Fruit fly (Drosophila melanogaster) whole organism, embryonic: ENCODE results near the gene Myo95E.

Experiments
- Aef1 ChIP-seq: fragments of 200-800 bp; sonication (Bioruptor generic); IDR thresholded peaks from 3 replicates; pipeline ENCODE4 v1.3.6; 2022; ENCODE audit warnings: missing biosample characterization, missing genetic modification characterization
- Atf6 ChIP-seq: fragments of 200-800 bp; sonication (Bioruptor generic); IDR thresholded peaks from 2 replicates; pipeline ENCODE4 v1.3.6; 2022; ENCODE audit warnings: missing biosample characterization, missing genetic modification characterization
- B-H1 ChIP-seq: fragments of 200-800 bp; sonication (Bioruptor generic); IDR thresholded peaks from 3 replicates; pipeline ENCODE4 v1.3.6; 2022; ENCODE audit warnings: missing biosample characterization, missing genetic modification characterization
- CG12155 ChIP-seq: fragments of 200-800 bp; sonication (Bioruptor generic); optimal IDR thresholded peaks from 3 replicates; lab custom pipeline; 2016; ENCODE audit warnings: missing biosample characterization, missing genetic modification characterization
- CG13775 ChIP-seq: fragments of 200-800 bp; sonication (Bioruptor generic); optimal IDR thresholded peaks from 3 replicates; lab custom pipeline; 2017; ENCODE audit warnings: missing biosample characterization, mild to moderate bottlenecking, missing genetic modification characterization
- CG14667 ChIP-seq: fragments of 200-800 bp; sonication (Bioruptor generic); IDR thresholded peaks from 2 replicates; pipeline ENCODE4 v1.3.6; 2022; ENCODE audit warnings: missing biosample characterization, missing genetic modification characterization
- CG14710 ChIP-seq: fragments of 200-800 bp; sonication (Bioruptor generic); optimal IDR thresholded peaks from 3 replicates; lab custom pipeline; 2019; ENCODE audit warnings: missing biosample characterization, mild to moderate bottlenecking, missing genetic modification characterization, moderate library complexity
- CG15011 ChIP-seq: fragments of 200-800 bp; sonication (Bioruptor generic); optimal IDR thresholded peaks from 3 replicates; lab custom pipeline; 2018; ENCODE audit warnings: missing biosample characterization, mild to moderate bottlenecking, missing genetic modification characterization
- CG15073 ChIP-seq: fragments of 200-800 bp; sonication (Bioruptor generic); optimal IDR thresholded peaks from 2 replicates; lab custom pipeline; 2016; ENCODE audit warnings: missing biosample characterization, missing genetic modification characterization
- CG1529 ChIP-seq: fragments of 200-800 bp; sonication (Bioruptor generic); optimal IDR thresholded peaks from 3 replicates; lab custom pipeline; 2018; ENCODE audit warnings: missing biosample characterization, missing genetic modification characterization
- CG16815 ChIP-seq: fragments of 200-800 bp; sonication (Bioruptor generic); optimal IDR thresholded peaks from 3 replicates; lab custom pipeline; 2017; ENCODE audit warnings: missing biosample characterization, mild to moderate bottlenecking, missing genetic modification characterization
- CG32532 ChIP-seq: fragments of 200-800 bp; sonication (Bioruptor generic); IDR thresholded peaks from 2 replicates; pipeline ENCODE4 v1.3.6; 2022; ENCODE audit warnings: missing biosample characterization, missing genetic modification characterization
- CG3847 ChIP-seq: fragments of 200-800 bp; sonication (Bioruptor generic); IDR thresholded peaks from 2 replicates; pipeline ENCODE4 v1.3.6; 2022; ENCODE audit warnings: missing biosample characterization, missing genetic modification characterization
- CG6254 ChIP-seq: fragments of 200-800 bp; sonication (Bioruptor generic); optimal IDR thresholded peaks from 3 replicates; lab custom pipeline; 2017; ENCODE audit warnings: mild to moderate bottlenecking, missing biosample characterization, missing genetic modification reagents, missing genetic modification characterization
- CG6765 ChIP-seq: fragments of 200-800 bp; sonication (Bioruptor generic); optimal IDR thresholded peaks from 3 replicates; lab custom pipeline; 2017; ENCODE audit warnings: missing biosample characterization, mild to moderate bottlenecking, missing genetic modification characterization
- CG6791 ChIP-seq: fragments of 200-800 bp; sonication (Bioruptor generic); IDR thresholded peaks from 3 replicates; pipeline ENCODE4 v1.3.6; 2022; ENCODE audit warnings: missing biosample characterization, missing genetic modification characterization; ENCODE audit not compliant: partially characterized antibody
- CG7271 ChIP-seq: fragments of 200-800 bp; sonication (Bioruptor generic); optimal IDR thresholded peaks from 2 replicates; lab custom pipeline; 2018; ENCODE audit warnings: missing biosample characterization, mild to moderate bottlenecking, missing genetic modification characterization, moderate library complexity
- CG7372 ChIP-seq: fragments of 200-800 bp; sonication (Bioruptor generic); IDR thresholded peaks from 2 replicates; pipeline ENCODE4 v1.3.6; 2022; ENCODE audit warnings: missing biosample characterization, missing genetic modification characterization
- CG7839 ChIP-seq: fragments of 200-800 bp; sonication (Bioruptor generic); optimal IDR thresholded peaks from 3 replicates; lab custom pipeline; 2018; ENCODE audit warnings: missing biosample characterization, mild to moderate bottlenecking, missing genetic modification characterization, moderate library complexity
- CG8924 ChIP-seq: fragments of 200-800 bp; optimal IDR thresholded peaks from 3 replicates; lab custom pipeline; 2019; ENCODE audit warnings: missing biosample characterization, mild to moderate bottlenecking, missing genetic modification characterization, moderate library complexity
- Drgx ChIP-seq: fragments of 200-800 bp; sonication (Bioruptor generic); IDR thresholded peaks from 2 replicates; pipeline ENCODE4 v1.3.6; 2022; ENCODE audit warnings: missing biosample characterization, missing genetic modification characterization
- GATAe ChIP-seq: fragments of 200-800 bp; sonication (Bioruptor generic); conservative IDR thresholded peaks from 2 replicates; pipeline ENCODE4 v1.3.6; 2022; ENCODE audit warnings: missing biosample characterization, missing genetic modification characterization
- Hand ChIP-seq: fragments of 200-800 bp; sonication (Bioruptor generic); optimal IDR thresholded peaks from 2 replicates; lab custom pipeline; 2017; ENCODE audit warnings: mild to moderate bottlenecking, missing biosample characterization, missing genetic modification reagents, missing genetic modification characterization
- Hr51 ChIP-seq, 2 experiments: fragments of 200-800 bp; sonication (Bioruptor generic); optimal IDR thresholded peaks; 2 replicates in 1 of 2; 3 replicates in 1 of 2; lab custom pipeline; 2016 to 2018; ENCODE audit warnings: missing biosample characterization in 2 of 2, missing genetic modification characterization in 2 of 2, mild to moderate bottlenecking in 1 of 2, moderate library complexity in 1 of 2
- Lpt ChIP-seq: fragments of >200 bp; optimal IDR thresholded peaks from 2 replicates; lab custom pipeline; 2018; ENCODE audit warnings: missing biosample characterization, missing genetic modification characterization
- Meics ChIP-seq: fragments of 200-800 bp; sonication (Bioruptor generic); optimal IDR thresholded peaks from 2 replicates; lab custom pipeline; 2017; ENCODE audit warnings: missing biosample characterization, mild to moderate bottlenecking, missing genetic modification characterization
- Nf-YC ChIP-seq: fragments of 200-800 bp; optimal IDR thresholded peaks from 3 replicates; lab custom pipeline; 2019; ENCODE audit warnings: missing biosample characterization, mild to moderate bottlenecking, missing genetic modification characterization, moderate library complexity
- Stat92E ChIP-seq, 3 experiments: fragments of >200 bp in 2 of 3; fragments of 200-800 bp in 1 of 3; sonication (Bioruptor generic) in 1 of 3; optimal IDR thresholded peaks; 2 replicates each; lab custom pipeline; 2017 to 2019; ENCODE audit warnings: missing biosample characterization in 3 of 3, missing genetic modification characterization in 3 of 3, mild to moderate bottlenecking in 1 of 3, moderate library complexity in 1 of 3
- Usf ChIP-seq: fragments of 200-800 bp; sonication (Bioruptor generic); optimal IDR thresholded peaks from 2 replicates; lab custom pipeline; 2017; ENCODE audit warnings: missing genotype, missing biosample characterization, missing genetic modification characterization
- Vsx1 ChIP-seq: fragments of 200-800 bp; sonication (Bioruptor generic); optimal IDR thresholded peaks from 2 replicates; lab custom pipeline; 2017; ENCODE audit warnings: missing biosample characterization, mild to moderate bottlenecking, missing genetic modification characterization, missing genetic modification reagents
- ac ChIP-seq: fragments of 200-800 bp; sonication (Bioruptor generic); optimal IDR thresholded peaks from 3 replicates; lab custom pipeline; 2017; ENCODE audit warnings: missing biosample characterization, mild to moderate bottlenecking, missing genetic modification characterization
- ap ChIP-seq: fragments of 200-800 bp; sonication (Bioruptor generic); IDR thresholded peaks from 2 replicates; pipeline ENCODE4 v1.3.6; 2022; ENCODE audit warnings: missing biosample characterization, missing genetic modification characterization
- az2 ChIP-seq: fragments of 200-800 bp; sonication (Bioruptor generic); optimal IDR thresholded peaks from 3 replicates; lab custom pipeline; 2016; ENCODE audit warnings: missing biosample characterization, missing genetic modification characterization
- bowl ChIP-seq: fragments of 200-800 bp; sonication (Bioruptor generic); IDR thresholded peaks from 2 replicates; pipeline ENCODE4 v1.3.6; 2022; ENCODE audit warnings: missing biosample characterization, missing genetic modification characterization
- cad ChIP-seq: fragments of >200 bp; optimal IDR thresholded peaks from 2 replicates; lab custom pipeline; 2017; ENCODE audit warnings: missing biosample characterization, missing genetic modification characterization
- caup ChIP-seq: fragments of 200-800 bp; sonication (Bioruptor generic); optimal IDR thresholded peaks from 3 replicates; lab custom pipeline; 2017; ENCODE audit warnings: missing biosample characterization, mild to moderate bottlenecking, missing genetic modification characterization, moderate library complexity; ENCODE audit not compliant: severe bottlenecking
- ci ChIP-seq: fragments of 200-800 bp; sonication (Bioruptor generic); IDR thresholded peaks from 3 replicates; pipeline ENCODE4 v1.3.6; 2022; ENCODE audit warnings: missing biosample characterization, missing genetic modification characterization
- danr ChIP-seq: fragments of 200-800 bp; sonication (Bioruptor generic); IDR thresholded peaks from 2 replicates; pipeline ENCODE4 v1.3.6; 2022; ENCODE audit warnings: missing biosample characterization, missing genetic modification characterization
- dmrt99B ChIP-seq: fragments of 200-800 bp; sonication (Bioruptor generic); optimal IDR thresholded peaks from 2 replicates; lab custom pipeline; 2018; ENCODE audit warnings: missing biosample characterization, mild to moderate bottlenecking, missing genetic modification characterization, moderate library complexity
- eyg ChIP-seq: fragments of 200-800 bp; sonication (Bioruptor generic); optimal IDR thresholded peaks from 3 replicates; lab custom pipeline; 2016; ENCODE audit warnings: missing biosample characterization, missing genetic modification characterization
- fru ChIP-seq: fragments of >200 bp; optimal IDR thresholded peaks from 2 replicates; lab custom pipeline; 2017
- gfzf ChIP-seq: fragments of 200-800 bp; sonication (Bioruptor generic); optimal IDR thresholded peaks from 2 replicates; lab custom pipeline; 2016; ENCODE audit warnings: missing biosample characterization, mild to moderate bottlenecking, missing genetic modification characterization, moderate library complexity
- grau ChIP-seq: fragments of 200-800 bp; optimal IDR thresholded peaks from 3 replicates; lab custom pipeline; 2019; ENCODE audit warnings: missing biosample characterization, mild to moderate bottlenecking, missing genetic modification characterization, moderate library complexity
- gsb-n ChIP-seq: fragments of 200-800 bp; sonication (Bioruptor generic); optimal IDR thresholded peaks from 3 replicates; lab custom pipeline; 2018; ENCODE audit warnings: missing biosample characterization, mild to moderate bottlenecking, missing genetic modification characterization
- gt ChIP-seq: fragments of 200-800 bp; sonication (Bioruptor generic); IDR thresholded peaks from 2 replicates; pipeline ENCODE4 v1.3.6; 2022; ENCODE audit warnings: missing biosample characterization, missing genetic modification characterization
- luna ChIP-seq: fragments of 200-800 bp; sonication (Bioruptor generic); optimal IDR thresholded peaks from 2 replicates; lab custom pipeline; 2016; ENCODE audit warnings: missing biosample characterization, missing genetic modification characterization
- nau ChIP-seq: fragments of 200-800 bp; sonication (Bioruptor generic); optimal IDR thresholded peaks from 3 replicates; lab custom pipeline; 2017; ENCODE audit warnings: missing biosample characterization, mild to moderate bottlenecking, missing genetic modification characterization, missing genetic modification reagents
- odd ChIP-seq: fragments of 200-800 bp; sonication (Bioruptor generic); optimal IDR thresholded peaks from 2 replicates; lab custom pipeline; 2017; ENCODE audit warnings: missing biosample characterization, mild to moderate bottlenecking, missing genetic modification characterization
- pzg ChIP-seq: fragments of 200-800 bp; sonication (Bioruptor generic); optimal IDR thresholded peaks from 3 replicates; lab custom pipeline; 2018; ENCODE audit warnings: missing biosample characterization, mild to moderate bottlenecking, missing genetic modification characterization, moderate library complexity
- ro ChIP-seq: fragments of 200-800 bp; sonication (Bioruptor generic); IDR thresholded peaks from 2 replicates; pipeline ENCODE4 v1.3.6; 2022; ENCODE audit warnings: missing biosample characterization, missing genetic modification characterization
- slbo ChIP-seq: fragments of 200-800 bp; sonication (Bioruptor generic); IDR thresholded peaks from 2 replicates; pipeline ENCODE4 v1.3.6; 2022; ENCODE audit warnings: missing biosample characterization, missing genetic modification characterization
- tll ChIP-seq, 2 experiments: fragments of 200-800 bp in 1 of 2; fragments of >200 bp in 1 of 2; sonication (Bioruptor generic) in 1 of 2; optimal IDR thresholded peaks; 2 replicates each; lab custom pipeline; 2017 to 2019; ENCODE audit warnings: missing biosample characterization in 2 of 2, missing genetic modification characterization in 2 of 2, mild to moderate bottlenecking in 1 of 2, moderate library complexity in 1 of 2

Myo95E gene

DNA sequence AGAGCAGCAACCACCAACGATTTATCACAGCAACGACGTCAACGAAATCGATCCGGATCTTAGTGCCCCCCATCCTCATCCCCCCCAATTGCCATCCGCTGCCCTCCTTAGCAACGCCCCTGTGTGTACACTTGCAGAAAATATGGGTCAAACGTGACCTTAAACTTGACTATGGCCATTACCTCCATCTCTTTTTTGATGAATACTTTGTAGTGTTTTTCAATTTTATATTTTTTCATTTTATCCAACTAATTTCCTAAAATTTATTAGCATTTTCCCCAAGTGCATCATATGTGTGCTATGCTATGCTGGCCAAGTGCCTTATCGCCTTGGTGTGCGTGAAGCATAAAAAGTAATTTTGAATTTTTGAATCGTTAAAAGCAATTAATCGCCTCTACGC is 18.3 kb downstream of the Myo95E start (continued):
- TF ChIP-seq eyg (no peak), Atf6 (GFP tag; lab: Robert Waterston, UW) (no peak), fru (no peak), CG32532 (GFP tag; lab: Robert Waterston, UW) (no peak), ci (GFP tag; lab: Robert Waterston, UW) (peak; percentile 63; the same call in 1 of the 3 replicates), grau (tag; lab: Kevin White, UChicago) (peak; percentile 15), Nf-YC (tag; lab: Kevin White, UChicago) (no peak), CG13775 (no peak), danr (GFP tag; lab: Robert Waterston, UW) (no peak), CG8924 (no peak), luna (GFP tag; lab: Kevin White, UChicago) (no peak), gfzf (GFP tag; lab: Kevin White, UChicago) (no peak), CG1529 (GFP tag; lab: Kevin White, UChicago) (no peak), CG16815 (GFP tag; lab: Kevin White, UChicago) (no peak), Hr51 (GFP tag; optimal IDR thresholded peaks at IDR 0.05; lab: Kevin White, UChicago) (peak in 1 of 2 experiments; percentile 20), CG15011 (GFP tag; lab: Kevin White, UChicago) (no peak), bowl (GFP tag; lab: Robert Waterston, UW) (no peak), dmrt99B (peak; percentile 65), gt (GFP tag; lab: Robert Waterston, UW) (no peak), Hand (GFP tag; lab: Kevin White, UChicago) (no peak), CG3847 (GFP tag; lab: Robert Waterston, UW) (no peak), cad (GFP tag; lab: Kevin White, UChicago) (no peak), az2 (GFP tag; lab: Kevin White, UChicago) (peak; percentile 18), gsb-n (tag; lab: Kevin White, UChicago) (no peak), Aef1 (GFP tag; lab: Robert Waterston, UW) (no peak), B-H1 (GFP tag; lab: Robert Waterston, UW) (no peak; the same call in 2 of the 3 replicates), tll (GFP tag; optimal IDR thresholded peaks at IDR 0.05; lab: Kevin White, UChicago) (no peak), Lpt (GFP tag; lab: Kevin White, UChicago) (no peak), CG6254 (GFP tag; lab: Kevin White, UChicago) (no peak), ap (GFP tag; lab: Robert Waterston, UW) (peak; percentile 35; the same call in 1 of the 2 replicates), CG7839 (peak; percentile 43), CG14710 (tag; lab: Kevin White, UChicago) (peak; percentile 20), pzg (GFP tag; lab: Kevin White, UChicago) (no peak), nau (no peak), CG6765 (GFP tag; lab: Kevin White, UChicago) (no peak), CG7271 (tag; lab: Kevin White, UChicago) (no peak), GATAe (GFP tag; lab: Robert Waterston, UW) (no peak), Meics (GFP tag; lab: Kevin White, UChicago) (no peak), caup (GFP tag; lab: Kevin White, UChicago) (no peak), Vsx1 (no peak), odd (GFP tag; lab: Kevin White, UChicago) (no peak), CG15073 (GFP tag; lab: Kevin White, UChicago) (no peak), ro (GFP tag; lab: Robert Waterston, UW) (no peak), Usf (no peak), CG6791 (GFP tag; lab: Robert Waterston, UW) (no peak), CG12155 (GFP tag; lab: Kevin White, UChicago) (no peak), Stat92E (GFP tag; optimal IDR thresholded peaks at IDR 0.05; lab: Kevin White, UChicago) (no peak), CG14667 (GFP tag; lab: Robert Waterston, UW) (no peak), slbo (GFP tag; lab: Robert Waterston, UW) (no peak), CG7372 (GFP tag; lab: Robert Waterston, UW) (no peak), Drgx (peak; percentile 80), ac (GFP tag; lab: Kevin White, UChicago) (no peak)
